Worm (Caenorhabditis elegans) whole organism, L4 larva: ENCODE data around the gene F40A3.7.

Experiments
- D1046.2 ChIP-seq: fragments of 200-800 bp; sonication (Bioruptor generic); IDR thresholded peaks from 2 replicates; pipeline ENCODE4 v1.3.6; 2022; ENCODE audit warnings: missing genetic modification characterization, missing compliant biosample characterization
- F37D6.2 ChIP-seq: sonication (generic microtip); optimal IDR thresholded peaks from 2 replicates; lab custom pipeline; 2016; ENCODE audit warnings: mild to moderate bottlenecking, missing genetic modification characterization, missing compliant biosample characterization
- Y5F2A.4 ChIP-seq: fragments of 200-800 bp; sonication (Bioruptor generic); optimal IDR thresholded peaks from 2 replicates; lab custom pipeline; 2018; ENCODE audit warnings: mild to moderate bottlenecking, missing genetic modification characterization, missing compliant biosample characterization
- ZK337.2 ChIP-seq: fragments of 200-800 bp; sonication (Bioruptor generic); IDR thresholded peaks from 2 replicates; pipeline ENCODE4 v1.3.6; 2022; ENCODE audit warnings: missing genetic modification reagents, missing genetic modification characterization, missing compliant biosample characterization
- ZK546.5 ChIP-seq, 2 experiments: sonication (generic microtip); optimal IDR thresholded peaks; 2 replicates each; lab custom pipeline; 2017; ENCODE audit warnings: missing biosample characterization in 2 of 2, missing genetic modification characterization in 2 of 2
- aly-2 ChIP-seq: sonication (generic microtip); optimal IDR thresholded peaks from 2 replicates; lab custom pipeline; 2018; ENCODE audit warnings: missing biosample characterization, missing genetic modification characterization
- ama-1 ChIP-seq: fragments of 150-350 bp; optimal IDR thresholded peaks from 2 replicates; lab custom pipeline; 2014; ENCODE audit warnings: inconsistent platforms, mixed read lengths
- ceh-20 ChIP-seq: fragments of 200-800 bp; sonication (Bioruptor generic); IDR thresholded peaks from 2 replicates; pipeline ENCODE4 v1.3.6; 2022; ENCODE audit warnings: missing genetic modification reagents, missing genetic modification characterization, missing compliant biosample characterization
- ceh-32 ChIP-seq: sonication (generic microtip); optimal IDR thresholded peaks from 2 replicates; lab custom pipeline; 2016; ENCODE audit warnings: mild to moderate bottlenecking, missing genetic modification characterization, missing compliant biosample characterization; ENCODE audit not compliant: poor library complexity
- ceh-44 ChIP-seq: fragments of 200-800 bp; sonication (Bioruptor generic); IDR thresholded peaks from 2 replicates; pipeline ENCODE4 v1.3.6; 2022; ENCODE audit warnings: missing genetic modification reagents, missing genetic modification characterization, missing compliant biosample characterization
- ceh-62 ChIP-seq: sonication (generic microtip); optimal IDR thresholded peaks from 2 replicates; lab custom pipeline; 2017; ENCODE audit warnings: missing biosample characterization, missing genetic modification characterization
- daf-12 ChIP-seq: fragments of 150-350 bp; optimal IDR thresholded peaks from 2 replicates; lab custom pipeline; 2014; ENCODE audit warnings: missing biosample characterization, missing genetic modification reagents, missing genetic modification characterization
- daf-16 ChIP-seq, 3 experiments: sonication (generic microtip); optimal IDR thresholded peaks; 2 replicates each; lab custom pipeline; 2016 to 2017; ENCODE audit warnings: missing genetic modification characterization in 3 of 3, missing genetic modification reagents in 3 of 3, mild to moderate bottlenecking in 2 of 3, missing compliant biosample characterization in 2 of 3, missing biosample characterization in 1 of 3, moderate library complexity in 1 of 3
- dmd-9 ChIP-seq: fragments of 200-800 bp; sonication (Bioruptor generic); IDR thresholded peaks from 2 replicates; pipeline ENCODE4 v1.3.6; 2022; ENCODE audit warnings: missing genetic modification reagents, missing genetic modification characterization, missing compliant biosample characterization
- duxl-1 ChIP-seq: sonication (generic microtip); optimal IDR thresholded peaks from 2 replicates; lab custom pipeline; 2016; ENCODE audit warnings: mild to moderate bottlenecking, missing genetic modification characterization, moderate library complexity, missing compliant biosample characterization; ENCODE audit not compliant: poor library complexity
- dve-1 ChIP-seq: sonication (generic microtip); optimal IDR thresholded peaks from 2 replicates; lab custom pipeline; 2017; ENCODE audit warnings: antibody characterized with exemption, mild to moderate bottlenecking, missing genetic modification characterization, missing compliant biosample characterization; ENCODE audit not compliant: insufficient read depth
- egl-43 ChIP-seq: fragments of 200-800 bp; sonication (Bioruptor generic); IDR thresholded peaks from 2 replicates; pipeline ENCODE4 v1.3.6; 2022; ENCODE audit warnings: missing genetic modification reagents, missing genetic modification characterization, missing compliant biosample characterization
- fkh-10 ChIP-seq: fragments of 150-350 bp; optimal IDR thresholded peaks from 2 replicates; lab custom pipeline; 2014; ENCODE audit warnings: missing biosample characterization, missing genetic modification reagents, missing genetic modification characterization
- hif-1 ChIP-seq, 2 experiments: sonication (generic microtip); optimal IDR thresholded peaks; 2 replicates each; lab custom pipeline; 2016 to 2017; ENCODE audit warnings: missing compliant biosample characterization in 2 of 2, missing genetic modification characterization in 2 of 2, missing genetic modification reagents in 2 of 2, missing genotype in 2 of 2, mild to moderate bottlenecking in 1 of 2
- hmg-1.1 ChIP-seq: fragments of 200-800 bp; sonication (Bioruptor generic); IDR thresholded peaks from 2 replicates; pipeline ENCODE4 v1.3.6; 2022; ENCODE audit warnings: missing genetic modification reagents, missing genetic modification characterization, missing compliant biosample characterization
- lin-1 ChIP-seq: fragments of 200-800 bp; sonication (Bioruptor generic); IDR thresholded peaks from 2 replicates; pipeline ENCODE4 v1.3.6; 2022; ENCODE audit warnings: missing genetic modification reagents, missing genetic modification characterization, missing compliant biosample characterization
- lin-13 ChIP-seq: fragments of 150-350 bp; optimal IDR thresholded peaks from 2 replicates; lab custom pipeline; 2014; ENCODE audit warnings: missing biosample characterization, missing genetic modification reagents, missing genetic modification characterization
- lin-29 ChIP-seq: fragments of 200-800 bp; sonication (Bioruptor generic); IDR thresholded peaks from 2 replicates; pipeline ENCODE4 v1.3.6; 2022; ENCODE audit warnings: missing genetic modification reagents, missing genetic modification characterization, missing compliant biosample characterization
- lin-38 ChIP-seq: fragments of 200-800 bp; sonication (Bioruptor generic); IDR thresholded peaks from 2 replicates; pipeline ENCODE4 v1.3.6; 2022; ENCODE audit warnings: missing genetic modification reagents, missing genetic modification characterization, missing compliant biosample characterization
- lsy-2 ChIP-seq, 2 experiments: fragments of 150-350 bp in 1 of 2; sonication (generic microtip) in 1 of 2; optimal IDR thresholded peaks; 2 replicates each; lab custom pipeline; 2014 to 2017; ENCODE audit warnings: missing biosample characterization in 2 of 2, missing genetic modification characterization in 2 of 2
- madf-5 ChIP-seq, 2 experiments: fragments of 200-800 bp; sonication (Bioruptor generic); IDR thresholded peaks; 2 replicates each; pipeline ENCODE4 v1.3.6; 2022; ENCODE audit warnings: missing compliant biosample characterization in 2 of 2, missing genetic modification characterization in 2 of 2
- mdl-1 ChIP-seq, 2 experiments: fragments of 150-350 bp in 1 of 2; sonication (generic microtip) in 1 of 2; optimal IDR thresholded peaks; 2 replicates each; lab custom pipeline; 2014 to 2017; ENCODE audit warnings: missing biosample characterization in 2 of 2, missing genetic modification characterization in 2 of 2
- mep-1 ChIP-seq: fragments of 150-350 bp; sonication (generic microtip); optimal IDR thresholded peaks from 3 replicates; lab custom pipeline; 2014; ENCODE audit warnings: missing biosample characterization, missing genetic modification characterization
- mes-2 ChIP-seq: sonication (generic microtip); optimal IDR thresholded peaks from 2 replicates; lab custom pipeline; 2016; ENCODE audit warnings: missing genotype, mild to moderate bottlenecking, missing genetic modification characterization, missing compliant biosample characterization; ENCODE audit not compliant: poor library complexity, severe bottlenecking
- mxl-2 ChIP-seq: fragments of 200-800 bp; sonication (Bioruptor generic); conservative IDR thresholded peaks from 2 replicates; pipeline ENCODE4 v1.3.6; 2022; ENCODE audit warnings: missing genetic modification reagents, missing genetic modification characterization, missing compliant biosample characterization
- nhr-25 ChIP-seq: sonication (generic microtip); optimal IDR thresholded peaks from 2 replicates; lab custom pipeline; 2017; ENCODE audit warnings: missing genetic modification characterization, mild to moderate bottlenecking, missing compliant biosample characterization, antibody characterized with exemption, moderate library complexity, borderline replicate concordance; ENCODE audit not compliant: insufficient read depth
- nhr-28 ChIP-seq: fragments of 150-350 bp; optimal IDR thresholded peaks from 2 replicates; lab custom pipeline; 2014; ENCODE audit warnings: missing biosample characterization, missing genetic modification characterization
- nhr-42 ChIP-seq: fragments of 200-800 bp; sonication (Bioruptor generic); IDR thresholded peaks from 2 replicates; pipeline ENCODE4 v1.3.6; 2022; ENCODE audit warnings: missing genetic modification characterization, missing compliant biosample characterization
- nhr-6 ChIP-seq: fragments of 150-350 bp; optimal IDR thresholded peaks from 2 replicates; lab custom pipeline; 2014; ENCODE audit warnings: missing biosample characterization, missing genetic modification characterization
- nhr-77 ChIP-seq: fragments of 150-350 bp; optimal IDR thresholded peaks from 2 replicates; lab custom pipeline; 2014; ENCODE audit warnings: missing biosample characterization, missing genetic modification characterization
- php-3 ChIP-seq: fragments of 200-800 bp; sonication (Bioruptor generic); IDR thresholded peaks from 2 replicates; pipeline ENCODE4 v1.3.6; 2022; ENCODE audit warnings: missing genetic modification reagents, missing genetic modification characterization, missing compliant biosample characterization
- rbr-2 ChIP-seq: sonication (generic microtip); optimal IDR thresholded peaks from 2 replicates; lab custom pipeline; 2016; ENCODE audit warnings: missing genotype, missing genetic modification characterization, missing compliant biosample characterization
- skn-1 ChIP-seq: fragments of 150-350 bp; optimal IDR thresholded peaks from 2 replicates; lab custom pipeline; 2014; ENCODE audit warnings: missing biosample characterization, missing genetic modification characterization
- snpc-1.2 ChIP-seq: fragments of 200-800 bp; sonication (Bioruptor generic); IDR thresholded peaks from 2 replicates; pipeline ENCODE4 v1.3.6; 2022; ENCODE audit warnings: missing genetic modification reagents, missing genetic modification characterization, missing compliant biosample characterization
- snpc-4 ChIP-seq: fragments of 150-350 bp; optimal IDR thresholded peaks from 2 replicates; lab custom pipeline; 2014; ENCODE audit warnings: missing biosample characterization, missing genetic modification characterization
- tag-97 ChIP-seq: fragments of 200-800 bp; sonication (Bioruptor generic); IDR thresholded peaks from 2 replicates; pipeline ENCODE4 v1.3.6; 2022; ENCODE audit warnings: missing genetic modification characterization, missing compliant biosample characterization
- unc-39 ChIP-seq: sonication (generic microtip); optimal IDR thresholded peaks from 2 replicates; lab custom pipeline; 2017; ENCODE audit warnings: missing biosample characterization, missing genetic modification characterization
- vab-7 ChIP-seq: fragments of 200-800 bp; sonication (Bioruptor generic); IDR thresholded peaks from 2 replicates; pipeline ENCODE4 v1.3.6; 2022; ENCODE audit warnings: missing genetic modification reagents, missing genetic modification characterization, missing compliant biosample characterization
- zfp-3 ChIP-seq: fragments of 200-800 bp; sonication (Bioruptor generic); conservative IDR thresholded peaks from 2 replicates; pipeline ENCODE4 v1.3.6; 2022; ENCODE audit warnings: missing genetic modification reagents, missing genetic modification characterization, missing compliant biosample characterization
- zip-11 ChIP-seq: fragments of 200-800 bp; sonication (Bioruptor generic); IDR thresholded peaks from 2 replicates; pipeline ENCODE4 v1.3.6; 2022; ENCODE audit warnings: missing genetic modification characterization, missing compliant biosample characterization
- ztf-11 ChIP-seq: fragments of 150-350 bp; optimal IDR thresholded peaks from 2 replicates; lab custom pipeline; 2014; ENCODE audit warnings: missing biosample characterization, missing genetic modification characterization

Gene F40A3.7

ce11 chrV:7854603-7855002 is 45.1 kb downstream of the F40A3.7 start, which contains the start of the genes C37C3.9 and C37C3.18 (continued):
- TF ChIP-seq hif-1 (tag; optimal IDR thresholded peaks at IDR 0.05; lab: Kevin White, UChicago) (peak in 1 of 2 experiments; percentile 64), zip-11 (GFP tag; lab: Robert Waterston, UW) (no peak), ztf-11 (tag; lab: Kevin White, UChicago) (no peak), rbr-2 (tag; lab: Kevin White, UChicago) (peak; percentile 70), ama-1 (lab: Kevin White, UChicago) (peak; percentile 48), php-3 (GFP tag; lab: Robert Waterston, UW) (no peak), mdl-1 (tag; optimal IDR thresholded peaks at IDR 0.05; lab: Kevin White, UChicago) (peak; percentile 63 to 78), madf-5 (GFP tag; IDR thresholded peaks at IDR 0.05; lab: Robert Waterston, UW) (no peak), snpc-1.2 (GFP tag; lab: Robert Waterston, UW) (no peak), ceh-32 (tag; lab: Kevin White, UChicago) (no peak), fkh-10 (GFP tag; lab: Kevin White, UChicago) (peak; percentile 23), skn-1 (tag; lab: Kevin White, UChicago) (no peak), mes-2 (tag; lab: Kevin White, UChicago) (peak; percentile 72), ZK337.2 (GFP tag; lab: Robert Waterston, UW) (no peak), mep-1 (tag; lab: Kevin White, UChicago) (peak; percentile 78), F37D6.2 (peak; percentile 12), dmd-9 (GFP tag; lab: Robert Waterston, UW) (0 out of 2 replicates have a peak, but pooled peaks have one; percentile 30), zfp-3 (GFP tag; lab: Robert Waterston, UW) (no peak), nhr-28 (tag; lab: Kevin White, UChicago) (peak; percentile 83), lin-1 (GFP tag; lab: Robert Waterston, UW) (peak; percentile 50; the same call in 1 of the 2 replicates), Y5F2A.4 (GFP tag; lab: Kevin White, UChicago) (no peak), egl-43 (peak; percentile 76; the same call in 1 of the 2 replicates), nhr-77 (tag; lab: Kevin White, UChicago) (peak; percentile 70), ceh-20 (GFP tag; lab: Robert Waterston, UW) (peak; percentile 55), vab-7 (GFP tag; lab: Robert Waterston, UW) (no peak), nhr-25 (tag; lab: Kevin White, UChicago) (peak; percentile 37), tag-97 (GFP tag; lab: Robert Waterston, UW) (no peak), lin-13 (GFP tag; lab: Kevin White, UChicago) (peak; percentile 78), dve-1 (peak; percentile 88), ZK546.5 (tag; optimal IDR thresholded peaks at IDR 0.05; lab: Kevin White, UChicago) (no peak), hmg-1.1 (GFP tag; lab: Robert Waterston, UW) (peak; percentile 90), lin-29 (GFP tag; lab: Robert Waterston, UW) (no peak), unc-39 (tag; lab: Kevin White, UChicago) (no peak)

- TF ChIP-seq lin-13 (GFP tag; lab: Kevin White, UChicago) (no peak), nhr-42 (GFP tag; lab: Robert Waterston, UW) (no peak), Y5F2A.4 (GFP tag; lab: Kevin White, UChicago) (no peak), duxl-1 (tag; lab: Kevin White, UChicago) (no peak), dmd-9 (GFP tag; lab: Robert Waterston, UW) (no peak), lsy-2 (tag; optimal IDR thresholded peaks at IDR 0.05; lab: Kevin White, UChicago) (peak in 1 of 2 experiments; percentile 27), hif-1 (tag; optimal IDR thresholded peaks at IDR 0.05; lab: Kevin White, UChicago) (no peak), nhr-6 (tag; lab: Kevin White, UChicago) (peak; percentile 52), ceh-44 (GFP tag; lab: Robert Waterston, UW) (no peak), daf-12 (no peak), aly-2 (tag; lab: Kevin White, UChicago) (no peak), lin-38 (0 out of 2 replicates have a peak, but pooled peaks have one; percentile 22), tag-97 (GFP tag; lab: Robert Waterston, UW) (no peak), daf-16 (GFP tag; optimal IDR thresholded peaks at IDR 0.05; lab: Kevin White, UChicago) (no peak), daf-16 (tag; optimal IDR thresholded peaks at IDR 0.05; lab: Kevin White, UChicago) (peak; percentile 25), nhr-77 (tag; lab: Kevin White, UChicago) (no peak), F37D6.2 (no peak), dve-1 (no peak), nhr-25 (tag; lab: Kevin White, UChicago) (no peak), php-3 (GFP tag; lab: Robert Waterston, UW) (no peak), ceh-62 (tag; lab: Kevin White, UChicago) (no peak), snpc-4 (tag; lab: Kevin White, UChicago) (no peak), mes-2 (tag; lab: Kevin White, UChicago) (peak; percentile 24), madf-5 (GFP tag; IDR thresholded peaks at IDR 0.05; lab: Robert Waterston, UW) (no peak), lin-29 (GFP tag; lab: Robert Waterston, UW) (no peak), mxl-2 (GFP tag; lab: Robert Waterston, UW) (no peak), skn-1 (tag; lab: Kevin White, UChicago) (no peak), D1046.2 (GFP tag; lab: Robert Waterston, UW) (no peak)
Observed at ce11 chrV:7853900-7854299, 45.8 kb downstream of the F40A3.7 start.
